Worm (Caenorhabditis elegans) whole organism, L3 larva: ENCODE results near the gene fbxa-26.

Source experiments
- R02D3.7 ChIP-seq: fragments of 150-350 bp; optimal IDR thresholded peaks from 2 replicates; lab custom pipeline; 2014; ENCODE audit warnings: missing biosample characterization, missing genetic modification characterization
- aly-2 ChIP-seq: fragments of 150-350 bp; optimal IDR thresholded peaks from 2 replicates; lab custom pipeline; 2014; ENCODE audit warnings: missing biosample characterization, missing genetic modification characterization
- elt-3 ChIP-seq, 3 experiments: fragments of 150-350 bp in 1 of 3; sonication (generic microtip) in 2 of 3; optimal IDR thresholded peaks; 2 replicates in 2 of 3; 4 replicates in 1 of 3; lab custom pipeline; 2014 to 2017; ENCODE audit warnings: missing biosample characterization in 3 of 3, missing genetic modification characterization in 3 of 3
- fkh-10 ChIP-seq: sonication (generic microtip); optimal IDR thresholded peaks from 2 replicates; lab custom pipeline; 2017; ENCODE audit warnings: missing biosample characterization, missing genetic modification reagents, missing genetic modification characterization
- nhr-237 ChIP-seq: fragments of 150-350 bp; optimal IDR thresholded peaks from 2 replicates; lab custom pipeline; 2014; ENCODE audit warnings: missing biosample characterization, missing genetic modification characterization

ce11 chrIII:1355320-1355719, 13.0 kb upstream of the fbxa-26 start, which contains the start of gene Y82E9BL.1:
- no peak for TF ChIP-seq nhr-237 (tag; lab: Kevin White, UChicago)
- TF ChIP-seq fkh-10 (GFP tag; lab: Kevin White, UChicago), result no peak
- no peak for TF ChIP-seq elt-3 (tag; optimal IDR thresholded peaks at IDR 0.05; lab: Kevin White, UChicago)
- TF ChIP-seq aly-2 (tag; lab: Kevin White, UChicago), result no peak
- TF ChIP-seq R02D3.7 (tag; lab: Kevin White, UChicago), result no peak
